Fruit fly (Drosophila melanogaster): Measurements from ENCODE around the gene SamDC.

SamDC gene

DNA sequence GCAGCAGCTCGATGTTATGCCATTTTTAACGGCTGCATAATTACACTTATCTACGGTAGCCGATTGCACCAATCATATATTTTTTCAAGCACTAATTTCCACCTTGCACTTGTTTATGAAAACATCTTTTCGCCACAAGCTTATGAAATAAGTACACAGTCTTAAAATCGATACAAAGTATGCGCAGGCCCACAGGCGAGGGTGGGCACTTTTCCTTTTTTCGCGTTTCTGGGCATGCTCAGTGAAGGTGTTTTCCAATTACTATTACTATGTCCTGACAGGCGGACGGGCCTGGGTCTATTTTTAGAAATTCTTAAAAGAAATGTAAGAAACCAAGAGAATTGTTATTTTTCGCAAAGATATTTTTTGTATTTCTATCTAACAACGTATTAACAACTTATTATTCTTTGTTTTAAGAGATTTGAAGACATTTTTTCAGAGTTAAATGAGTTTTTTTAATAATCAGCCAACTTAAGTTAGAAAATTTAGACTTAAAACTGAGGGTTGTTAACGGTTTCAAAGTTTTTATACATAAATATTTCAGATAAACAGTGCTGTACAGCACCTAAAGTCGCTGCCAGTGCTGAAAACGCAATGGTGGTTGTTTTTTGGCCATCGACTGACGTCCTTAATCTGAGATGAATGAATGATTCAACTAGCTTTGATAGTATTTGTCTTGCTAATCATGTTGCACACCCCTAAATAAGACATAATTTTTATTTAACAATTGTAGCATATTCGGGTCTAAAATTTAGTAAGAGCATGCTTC is 28.5 kb upstream of the SamDC start, which contains the start of gene Cdk5alpha:
TSS of gene Cdk5alpha (minus strand) at position 343 of the 769 bp plus-strand sequence.
- TF ChIP-seq rn (GFP tag; IDR thresholded peaks at IDR 0.05) (no peak), Pif1A (GFP tag; optimal IDR thresholded peaks at IDR 0.05) (no peak), CG8159 (tag; optimal IDR thresholded peaks at IDR 0.05) (no peak), Pif1B (GFP tag; optimal IDR thresholded peaks at IDR 0.05) (no peak), CG10348 (GFP tag; IDR thresholded peaks at IDR 0.05) (no peak), CG4496 (GFP tag; IDR thresholded peaks at IDR 0.05) (no peak), CG34367 (tag; optimal IDR thresholded peaks at IDR 0.05) (no peak), CG12605 (GFP tag; IDR thresholded peaks at IDR 0.05) (no peak), CG17806 (tag; optimal IDR thresholded peaks at IDR 0.05) (no peak), fd96Ca (GFP tag; IDR thresholded peaks at IDR 0.05) (no peak), Snoo (tag; optimal IDR thresholded peaks at IDR 0.05) (no peak), CG32121 (GFP tag; IDR thresholded peaks at IDR 0.05) (no peak)

DNA sequence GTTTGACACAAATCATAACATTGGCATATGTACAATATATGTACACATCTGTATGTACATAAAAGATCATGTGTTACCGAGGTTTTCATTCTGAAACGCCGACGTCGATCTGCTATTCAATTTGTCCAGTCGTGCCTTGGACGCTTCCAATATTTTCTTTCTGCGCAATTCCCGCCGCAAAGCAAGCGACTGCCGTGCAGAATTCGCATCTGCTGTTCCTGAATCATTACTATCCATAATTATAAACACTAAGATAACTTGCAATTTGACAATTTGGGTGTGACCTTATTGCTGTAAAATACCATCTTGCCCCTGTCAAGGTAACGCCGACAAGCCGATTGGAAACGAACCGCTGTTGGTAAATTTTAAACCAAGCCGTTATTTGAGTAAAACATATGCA is 27.4 kb upstream of the SamDC start:
- TF ChIP-seq fd96Ca (GFP tag; IDR thresholded peaks at IDR 0.05) (no peak), CG17806 (tag; optimal IDR thresholded peaks at IDR 0.05) (no peak), Snoo (tag; optimal IDR thresholded peaks at IDR 0.05) (no peak), rn (GFP tag; IDR thresholded peaks at IDR 0.05) (no peak)

DNA sequence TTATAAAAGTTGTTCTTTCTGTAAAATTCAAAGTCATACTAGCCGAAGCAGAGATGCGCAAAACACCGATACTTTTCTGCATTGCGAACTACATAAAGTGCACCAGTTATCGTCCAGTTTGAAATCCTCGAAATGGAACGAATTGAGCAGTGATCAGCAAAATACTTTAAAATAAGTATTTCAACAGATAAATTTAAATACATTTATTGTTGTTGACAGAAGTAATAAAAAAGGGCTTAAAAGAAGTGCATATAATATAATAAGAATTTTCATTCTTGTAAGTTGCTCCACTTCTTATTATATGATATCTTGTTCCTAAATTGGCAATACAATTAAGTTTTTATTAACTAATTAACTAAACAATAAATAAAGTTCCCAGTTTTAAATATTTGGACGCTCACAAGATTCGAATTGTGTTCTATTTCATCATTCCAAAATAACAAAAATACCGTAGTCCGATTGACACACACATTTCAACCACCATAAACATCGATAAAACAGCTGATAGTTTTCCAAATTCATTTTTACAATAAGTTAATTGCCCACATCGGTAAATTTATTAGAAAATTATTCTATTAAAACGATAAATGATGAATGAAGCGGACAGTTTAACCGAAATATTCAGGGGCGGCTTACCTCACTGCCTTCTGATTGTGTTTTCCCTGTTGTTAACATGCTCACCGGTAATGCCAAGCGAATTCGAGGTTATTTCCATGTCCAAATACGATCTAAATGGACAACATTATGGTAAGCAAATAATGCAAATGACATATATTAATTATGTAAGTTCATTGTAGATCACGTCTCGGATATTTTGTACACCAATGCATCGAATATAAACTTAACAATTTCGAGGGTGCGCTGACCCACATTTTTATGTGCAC is 24.7 kb upstream of the SamDC start, which contains the start of the genes Usp14 and CG4972:
TSS of gene Usp14 (minus strand) at position 70 of the 884 bp plus-strand sequence.
TSS of gene CG4972 (plus strand) at position 466 of the 884 bp plus-strand sequence.
- no peak for TF ChIP-seq CG10348 (GFP tag; IDR thresholded peaks at IDR 0.05)
- TF ChIP-seq CG14655 (GFP tag; optimal IDR thresholded peaks at IDR 0.05): no peak
- no peak for TF ChIP-seq D1 (tag; optimal IDR thresholded peaks at IDR 0.05)
- TF ChIP-seq EcR (GFP tag; optimal IDR thresholded peaks at IDR 0.05): peak; percentile 27
- no peak for TF ChIP-seq CG13204 (GFP tag; optimal IDR thresholded peaks at IDR 0.05)
- peak; percentile 24 for TF ChIP-seq CG15710 (tag; optimal IDR thresholded peaks at IDR 0.05)

DNA sequence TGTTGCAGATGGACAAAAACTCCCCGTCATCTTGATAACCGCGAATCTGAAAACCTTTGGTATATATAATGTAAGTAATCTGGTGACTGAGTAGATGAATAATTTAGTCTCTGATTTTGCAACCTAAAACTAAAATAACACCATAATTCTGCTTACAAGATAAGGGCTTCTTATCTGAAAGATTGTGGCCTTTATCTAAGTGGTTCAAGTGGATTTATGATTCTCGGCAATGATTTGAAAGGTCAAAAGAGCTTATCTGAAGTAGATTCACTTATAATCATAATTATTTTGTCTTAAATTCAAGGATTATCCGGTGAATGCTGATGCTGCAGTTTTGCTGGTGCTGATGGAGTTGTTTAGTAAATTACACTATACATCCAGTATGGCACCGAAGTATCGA is 23.4 kb upstream of the SamDC start:
- no peak for TF ChIP-seq CG10348 (GFP tag; IDR thresholded peaks at IDR 0.05)
- TF ChIP-seq CG13204 (GFP tag; optimal IDR thresholded peaks at IDR 0.05): no peak
- no peak for TF ChIP-seq fd96Ca (GFP tag; IDR thresholded peaks at IDR 0.05)
- TF ChIP-seq gl (tag; optimal IDR thresholded peaks at IDR 0.05): no peak
- no peak for TF ChIP-seq EcR (GFP tag; optimal IDR thresholded peaks at IDR 0.05)
- TF ChIP-seq CG34367 (tag; optimal IDR thresholded peaks at IDR 0.05): no peak
- no peak for TF ChIP-seq CG15710 (tag; optimal IDR thresholded peaks at IDR 0.05)
- no peak for TF ChIP-seq D1 (tag; optimal IDR thresholded peaks at IDR 0.05)
- TF ChIP-seq CG8301 (tag; optimal IDR thresholded peaks at IDR 0.05): no peak
- TF ChIP-seq CG32121 (GFP tag; IDR thresholded peaks at IDR 0.05): no peak
- TF ChIP-seq CG12605 (GFP tag; IDR thresholded peaks at IDR 0.05): no peak
- TF ChIP-seq CG14655 (GFP tag; optimal IDR thresholded peaks at IDR 0.05): no peak
- no peak for TF ChIP-seq CG17806 (tag; optimal IDR thresholded peaks at IDR 0.05)
- TF ChIP-seq Ets98B (GFP tag; IDR thresholded peaks at IDR 0.05): no peak
- TF ChIP-seq CG9948 (tag; optimal IDR thresholded peaks at IDR 0.05): no peak
- TF ChIP-seq CG4496 (GFP tag; IDR thresholded peaks at IDR 0.05): no peak
- no peak for TF ChIP-seq CG8159 (tag; optimal IDR thresholded peaks at IDR 0.05)
- TF ChIP-seq Snoo (tag; optimal IDR thresholded peaks at IDR 0.05): no peak
- TF ChIP-seq Pif1B (GFP tag; optimal IDR thresholded peaks at IDR 0.05): no peak

DNA sequence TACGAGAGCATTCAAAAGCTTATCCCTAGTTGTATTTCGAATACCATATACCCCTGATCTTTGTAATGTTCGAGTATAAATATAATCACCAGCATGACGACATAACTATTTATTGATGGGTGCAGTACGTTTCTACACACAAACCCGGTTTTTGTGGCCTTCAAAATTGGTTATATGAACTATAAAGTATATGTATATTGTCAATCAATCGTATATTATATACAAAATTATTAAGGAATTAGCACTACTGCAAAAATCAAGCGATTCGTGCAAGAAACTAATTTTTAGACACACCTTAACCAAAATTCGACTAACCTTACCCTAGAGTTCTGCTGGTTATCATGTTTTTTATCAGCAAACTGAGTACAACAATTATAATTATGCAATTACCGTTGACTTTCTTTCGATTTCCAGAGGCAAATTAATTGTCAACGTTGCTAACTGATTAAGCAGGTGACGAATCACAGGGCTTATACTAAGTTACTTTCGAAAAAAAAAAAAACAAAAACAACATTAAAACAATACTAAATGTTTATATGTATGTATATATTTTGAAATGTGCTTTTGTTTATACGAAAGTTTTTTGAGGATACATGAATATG is 19.0 kb upstream of the SamDC start:
- TF ChIP-seq Pif1B (GFP tag; optimal IDR thresholded peaks at IDR 0.05) (no peak), D1 (tag; optimal IDR thresholded peaks at IDR 0.05) (no peak), CG9948 (tag; optimal IDR thresholded peaks at IDR 0.05) (no peak), CG15710 (tag; optimal IDR thresholded peaks at IDR 0.05) (no peak), Pif1A (GFP tag; optimal IDR thresholded peaks at IDR 0.05) (no peak), Ets98B (GFP tag; IDR thresholded peaks at IDR 0.05) (no peak), EcR (GFP tag; optimal IDR thresholded peaks at IDR 0.05) (no peak), CG12605 (GFP tag; IDR thresholded peaks at IDR 0.05) (no peak), CG8301 (tag; optimal IDR thresholded peaks at IDR 0.05) (no peak), CG17806 (tag; optimal IDR thresholded peaks at IDR 0.05) (no peak), fd96Ca (GFP tag; IDR thresholded peaks at IDR 0.05) (no peak), gl (tag; optimal IDR thresholded peaks at IDR 0.05) (no peak), CG8159 (tag; optimal IDR thresholded peaks at IDR 0.05) (no peak), CG34367 (tag; optimal IDR thresholded peaks at IDR 0.05) (no peak), rn (GFP tag; IDR thresholded peaks at IDR 0.05) (no peak), CG32121 (GFP tag; IDR thresholded peaks at IDR 0.05) (no peak), CG4496 (GFP tag; IDR thresholded peaks at IDR 0.05) (no peak), CG10348 (GFP tag; IDR thresholded peaks at IDR 0.05) (no peak), CG14655 (GFP tag; optimal IDR thresholded peaks at IDR 0.05) (no peak)

Data from whole organism, pupa.